Worm (Caenorhabditis elegans) whole organism, L4/young adult: ENCODE results near the gene C23H3.9.

Experiments used
- W03F9.2 ChIP-seq: fragments of 150-350 bp; optimal IDR thresholded peaks from 2 replicates; lab custom pipeline; 2014; ENCODE audit warnings: missing biosample characterization, missing genetic modification characterization
- dao-5 ChIP-seq: sonication (generic microtip); optimal IDR thresholded peaks from 2 replicates; lab custom pipeline; 2016; ENCODE audit warnings: missing genotype, missing genetic modification characterization, moderate library complexity, missing compliant biosample characterization
- him-1 ChIP-seq: sonication (generic microtip); optimal IDR thresholded peaks from 2 replicates; lab custom pipeline; 2016; ENCODE audit warnings: missing genotype, missing genetic modification reagents, missing genetic modification characterization, missing compliant biosample characterization

Gene C23H3.9

DNA sequence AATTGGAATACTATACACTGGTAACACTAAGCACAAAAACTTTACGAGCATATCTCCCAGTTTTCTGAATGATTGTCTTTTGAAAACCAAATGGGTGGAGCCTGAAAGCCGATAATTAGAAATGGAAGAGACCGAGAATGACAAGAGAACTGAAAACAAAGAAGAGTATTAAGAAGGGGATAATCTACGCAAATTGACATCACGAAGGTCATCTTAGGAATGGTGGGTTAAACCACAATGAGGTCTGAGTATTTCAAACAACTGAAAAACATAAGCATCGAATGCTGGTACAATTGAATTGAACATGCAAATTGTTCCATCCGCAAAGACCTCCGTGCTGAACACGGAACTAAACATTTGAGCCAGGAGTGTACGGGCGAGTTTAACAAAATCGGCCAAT lies 39.6 kb downstream of the C23H3.9 start, which contains the start of gene spp-24:
TSS of gene spp-24 (minus strand) at position 101 of the 400 bp plus-strand sequence.
- no peak for TF ChIP-seq dao-5
- no peak for TF ChIP-seq him-1
- no peak for TF ChIP-seq W03F9.2 (tag; lab: Kevin White, UChicago)

DNA sequence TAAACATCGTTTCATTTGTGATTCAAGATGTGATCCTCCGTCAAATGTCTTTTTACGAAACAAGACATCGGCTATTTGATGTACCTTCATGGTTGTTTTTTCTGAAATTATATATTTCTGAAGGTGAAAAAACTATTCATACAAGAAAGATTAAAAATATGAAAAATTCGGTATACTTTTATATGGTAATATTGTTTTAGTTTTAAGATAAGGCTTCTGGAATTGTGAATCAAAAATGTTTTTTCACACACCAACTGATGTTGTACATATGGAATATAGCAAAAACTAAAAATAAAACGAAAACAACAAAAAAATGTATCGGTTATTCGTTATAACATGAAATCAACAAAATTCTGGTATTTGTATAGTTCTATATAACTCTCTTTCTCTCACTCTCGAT lies 41.9 kb downstream of the C23H3.9 start, which contains the start of gene F23F1.6:
TSS of gene F23F1.6 (minus strand) at position 101 of the 400 bp plus-strand sequence.
- TF ChIP-seq him-1, result no peak
- TF ChIP-seq dao-5, result no peak

DNA sequence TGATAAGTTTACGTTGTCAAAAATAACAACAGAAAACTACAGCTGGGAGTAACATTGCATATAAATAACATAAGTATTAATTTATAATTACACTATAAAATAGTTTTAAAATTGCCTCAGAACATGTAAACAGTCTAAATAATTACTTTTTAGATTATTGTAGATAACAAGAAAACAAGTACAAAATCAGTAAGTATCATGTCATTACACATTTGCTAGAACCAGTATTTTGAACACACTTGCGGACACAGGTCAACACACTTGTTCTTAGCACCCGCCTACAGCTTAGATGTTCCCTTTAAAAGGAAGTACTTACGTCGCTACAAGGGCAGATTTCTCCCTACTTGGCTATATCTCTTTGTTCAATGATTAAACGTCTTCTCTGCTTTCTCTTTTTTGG lies 45.2 kb downstream of the C23H3.9 start, which contains the start of gene F23F1.2:
TSS of gene F23F1.2 (plus strand) at position 301 of the 400 bp plus-strand sequence.
- TF ChIP-seq dao-5 (no peak), W03F9.2 (tag; lab: Kevin White, UChicago) (no peak), him-1 (no peak)

DNA sequence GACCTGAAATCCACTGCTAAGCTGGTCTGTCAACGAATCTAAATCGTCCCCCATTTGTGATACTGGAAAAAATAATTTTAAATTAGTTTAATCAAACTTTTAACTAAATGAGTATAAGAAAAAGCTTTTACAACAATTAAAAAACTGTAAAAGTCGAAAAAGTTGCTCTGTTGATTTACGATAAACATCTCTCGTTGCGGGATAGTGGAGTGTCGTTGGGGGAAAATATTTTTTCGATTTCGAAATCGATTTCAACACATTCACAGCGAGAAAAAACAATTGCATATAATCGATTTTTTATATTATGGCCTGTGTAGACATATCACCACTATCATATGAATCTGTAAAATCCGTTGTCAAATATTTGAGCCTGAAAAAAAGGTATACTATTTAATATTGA lies 47.5 kb downstream of the C23H3.9 start, which contains the start of the genes F23F1.5 and fbxc-54:
TSS of gene F23F1.5 (minus strand) at position 64 of the 400 bp plus-strand sequence.
TSS of gene fbxc-54 (plus strand) at position 199 of the 400 bp plus-strand sequence.
- TF ChIP-seq him-1, result no peak
- TF ChIP-seq dao-5, result no peak
- no peak for TF ChIP-seq W03F9.2 (tag; lab: Kevin White, UChicago)

DNA sequence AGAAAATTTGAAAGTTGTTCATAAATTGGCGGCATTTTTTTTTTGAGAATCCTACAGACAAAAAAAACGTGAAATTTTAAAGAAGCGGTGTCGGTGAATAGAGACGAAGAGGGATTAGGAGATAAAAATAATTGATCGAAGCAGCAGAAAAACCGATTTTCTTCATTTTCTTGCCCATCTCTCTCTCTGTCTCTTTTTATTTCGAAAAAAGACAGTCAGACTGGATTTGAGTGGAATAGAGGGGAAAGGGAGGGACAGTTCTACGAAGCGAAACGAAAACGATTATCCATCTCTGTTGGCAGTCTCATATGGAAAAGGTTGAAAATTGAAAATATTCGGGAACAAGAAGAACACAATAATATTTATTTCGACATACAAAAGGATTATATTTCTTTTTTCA lies 49.5 kb downstream of the C23H3.9 start:
- TF ChIP-seq W03F9.2 (tag; lab: Kevin White, UChicago) (no peak), him-1 (no peak), dao-5 (no peak)

DNA sequence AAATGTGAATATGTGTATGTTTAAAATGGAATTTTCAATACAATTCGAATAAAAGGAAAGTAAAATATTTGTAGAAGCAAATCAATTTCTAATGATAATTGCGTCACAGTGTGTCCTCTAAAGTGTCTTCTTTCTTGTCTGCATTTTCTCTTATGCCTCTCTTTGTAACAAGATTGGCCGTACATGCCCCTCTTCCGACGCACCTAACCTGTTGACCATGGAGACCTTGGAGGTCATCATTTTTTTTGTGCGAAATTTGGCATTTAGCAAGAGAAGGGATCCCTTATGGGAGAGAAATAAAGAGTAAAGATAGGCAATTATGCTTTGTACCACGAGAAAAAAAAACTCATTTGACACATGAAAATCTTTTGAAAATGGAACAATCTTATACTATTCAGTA lies 50.8 kb downstream of the C23H3.9 start, which contains the start of gene F23F1.4:
TSS of gene F23F1.4 (minus strand) at position 141 of the 400 bp plus-strand sequence.
- TF ChIP-seq W03F9.2 (tag; lab: Kevin White, UChicago) (no peak), dao-5 (no peak), him-1 (no peak)

DNA sequence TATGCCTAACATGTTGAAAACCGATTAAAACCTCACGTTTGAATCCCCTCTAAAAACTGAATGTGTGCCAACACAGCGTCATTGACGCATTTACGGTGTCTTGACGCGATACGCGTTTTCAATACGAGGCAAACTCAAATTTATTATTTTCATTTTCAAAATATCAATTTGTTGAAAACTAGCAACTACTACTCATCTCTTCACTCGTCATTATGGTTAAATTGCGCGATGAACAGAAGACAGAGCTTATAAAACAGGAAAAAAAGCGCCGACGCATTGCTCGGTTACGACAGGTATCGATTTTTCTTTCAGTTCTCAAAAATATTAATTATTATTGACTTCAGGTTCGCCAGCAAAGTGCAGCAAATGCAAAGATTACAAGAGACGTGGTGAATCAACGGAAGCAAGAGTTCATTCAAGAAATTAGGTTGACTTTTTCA lies 54.5 kb downstream of the C23H3.9 start, which contains the start of gene enee-1:
TSS of gene enee-1 (plus strand) at position 108 of the 440 bp plus-strand sequence.
- peak; percentile 73 for TF ChIP-seq W03F9.2 (tag; lab: Kevin White, UChicago)
- TF ChIP-seq dao-5, result no peak
- no peak for TF ChIP-seq him-1

DNA sequence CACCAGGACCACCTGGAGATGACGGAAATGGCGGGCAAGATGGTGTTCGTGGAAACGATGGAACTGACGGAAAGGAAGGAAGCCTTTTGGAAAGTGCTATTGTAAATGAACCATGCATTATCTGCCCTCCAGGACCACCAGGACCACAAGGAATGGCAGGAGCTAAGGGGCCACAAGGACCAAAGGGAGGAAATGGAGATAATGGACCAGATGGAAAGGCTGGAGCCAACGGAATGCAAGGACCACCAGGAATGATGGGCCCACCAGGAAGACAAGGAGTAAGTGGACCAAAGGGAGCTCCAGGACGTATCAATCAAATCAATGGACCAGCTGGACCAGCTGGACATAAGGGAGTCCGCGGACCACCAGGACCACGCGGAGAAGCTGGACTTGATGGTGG lies 55.3 kb downstream of the C23H3.9 start:
- TF ChIP-seq dao-5 (no peak), W03F9.2 (tag; lab: Kevin White, UChicago) (no peak), him-1 (no peak)

DNA sequence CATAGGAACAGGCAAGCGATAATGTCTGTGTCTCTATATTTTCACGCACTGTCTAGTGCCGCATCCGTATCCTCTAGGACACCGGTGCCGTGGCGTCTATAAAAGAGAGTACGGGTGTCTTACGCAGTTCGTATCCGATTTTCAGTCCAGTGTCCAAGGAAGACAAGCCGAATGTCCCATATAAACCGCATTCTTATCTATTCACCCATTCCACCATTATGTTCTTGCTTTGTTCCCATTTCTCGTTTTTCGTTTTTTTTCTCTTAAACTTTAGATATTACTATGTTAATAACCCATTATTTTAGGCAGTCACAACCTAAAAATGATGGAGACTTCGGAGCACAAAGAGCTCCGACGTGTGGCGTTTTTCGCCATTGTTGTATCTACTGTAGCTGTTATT lies 56.0 kb downstream of the C23H3.9 start, which contains the start of gene sqt-2:
TSS of gene sqt-2 (plus strand) at position 301 of the 400 bp plus-strand sequence.
- no peak for TF ChIP-seq him-1
- TF ChIP-seq W03F9.2 (tag; lab: Kevin White, UChicago), result no peak
- no peak for TF ChIP-seq dao-5

DNA sequence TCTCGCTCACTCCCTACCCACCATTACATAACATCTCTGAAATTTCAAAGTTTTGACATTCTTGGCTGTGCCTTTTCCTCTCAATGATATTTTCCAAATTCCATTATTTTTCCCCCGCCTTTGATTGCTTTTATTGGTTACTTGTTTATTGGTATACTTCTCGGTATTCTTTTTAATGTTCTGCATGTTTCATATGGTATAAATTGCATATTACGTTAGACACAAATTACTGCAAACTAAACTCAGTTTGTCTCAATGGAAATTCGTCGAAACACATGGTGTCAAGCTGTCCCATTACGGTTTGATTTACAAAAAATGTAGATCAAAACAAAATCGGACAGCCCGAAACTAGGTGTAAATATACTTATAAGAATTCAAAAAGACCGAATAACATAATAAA lies 57.1 kb downstream of the C23H3.9 start:
- TF ChIP-seq W03F9.2 (tag; lab: Kevin White, UChicago), result no peak
- no peak for TF ChIP-seq dao-5
